Worm (Caenorhabditis elegans) whole organism, L1 larva: Measurements from ENCODE around the gene ugtp-1.

Source experiments
- ama-1 ChIP-seq: fragments of 150-350 bp; optimal IDR thresholded peaks from 2 replicates; lab custom pipeline; 2014
- nhr-76 ChIP-seq: sonication (generic microtip); optimal IDR thresholded peaks from 2 replicates; lab custom pipeline; 2017; ENCODE audit warnings: missing biosample characterization, missing genetic modification characterization

- TF ChIP-seq ama-1: no peak
- TF ChIP-seq nhr-76 (tag; lab: Kevin White, UChicago): no peak
Observed at ce11 chrIII:8716084-8716483, 34.4 kb downstream of the ugtp-1 start, which contains the start of gene B0303.14.
